Worm (Caenorhabditis elegans) whole organism, L1 larva: ENCODE data around the gene F20C5.11.

Experiments
- Y116A8C.19 ChIP-seq: sonication (generic microtip); optimal IDR thresholded peaks from 2 replicates; lab custom pipeline; 2016; ENCODE audit warnings: missing compliant biosample characterization, missing genetic modification characterization, borderline replicate concordance
- aly-2 ChIP-seq: fragments of 150-350 bp; optimal IDR thresholded peaks from 2 replicates; lab custom pipeline; 2014; ENCODE audit warnings: missing biosample characterization, missing genetic modification characterization
- ama-1 ChIP-seq: fragments of 150-350 bp; optimal IDR thresholded peaks from 2 replicates; lab custom pipeline; 2014
- blmp-1 ChIP-seq: fragments of 150-350 bp; optimal IDR thresholded peaks from 2 replicates; lab custom pipeline; 2014; ENCODE audit warnings: missing biosample characterization, missing genetic modification characterization
- ceh-8 ChIP-seq: fragments of 200-800 bp; sonication (Bioruptor generic); optimal IDR thresholded peaks from 2 replicates; lab custom pipeline; 2018; ENCODE audit warnings: mild to moderate bottlenecking, missing genetic modification characterization, moderate library complexity, missing compliant biosample characterization
- ceh-82 ChIP-seq, 3 experiments: fragments of 150-350 bp in 1 of 3; sonication (generic microtip) in 2 of 3; optimal IDR thresholded peaks; 2 replicates each; lab custom pipeline; 2014 to 2017; ENCODE audit warnings: missing biosample characterization in 3 of 3, missing genetic modification characterization in 3 of 3
- ceh-90 ChIP-seq: sonication (generic microtip); optimal IDR thresholded peaks from 2 replicates; lab custom pipeline; 2016; ENCODE audit warnings: missing genetic modification characterization, missing compliant biosample characterization
- dpl-1 ChIP-seq, 3 experiments: fragments of 150-350 bp in 2 of 3; sonication (generic microtip) in 1 of 3; optimal IDR thresholded peaks; 2 replicates each; lab custom pipeline; 2014 to 2017; ENCODE audit warnings: missing biosample characterization in 3 of 3, missing genetic modification characterization in 3 of 3, missing genetic modification reagents in 3 of 3
- efl-1 ChIP-seq, 4 experiments: fragments of 150-350 bp; optimal IDR thresholded peaks in 3 of 4; peaks in 1 of 4; 1 replicate in 1 of 4; 2 replicates in 3 of 4; lab custom pipeline; 2014; ENCODE audit warnings: missing biosample characterization in 2 of 4, missing genetic modification characterization in 2 of 4, missing genetic modification reagents in 2 of 4
- egl-27 ChIP-seq, 2 experiments: fragments of 150-350 bp in 1 of 2; sonication (generic microtip); optimal IDR thresholded peaks; 3 replicates each; lab custom pipeline; 2017 to 2018; ENCODE audit warnings: missing biosample characterization in 2 of 2, missing genetic modification characterization in 2 of 2, missing genetic modification reagents in 2 of 2
- elt-2 ChIP-seq: sonication (generic microtip); optimal IDR thresholded peaks from 2 replicates; lab custom pipeline; 2016; ENCODE audit warnings: missing genetic modification characterization, mild to moderate bottlenecking, inconsistent platforms, missing compliant biosample characterization, missing genetic modification reagents
- fkh-4 ChIP-seq: sonication (generic microtip); optimal IDR thresholded peaks from 2 replicates; lab custom pipeline; 2016; ENCODE audit warnings: missing compliant biosample characterization, missing genetic modification characterization, borderline replicate concordance
- hpl-2 ChIP-seq: fragments of 150-350 bp; optimal IDR thresholded peaks from 2 replicates; lab custom pipeline; 2014; ENCODE audit warnings: missing biosample characterization, missing genetic modification reagents, missing genetic modification characterization
- isw-1 ChIP-seq: fragments of 200-800 bp; sonication (Bioruptor generic); IDR thresholded peaks from 2 replicates; pipeline ENCODE4 v1.3.6; 2022; ENCODE audit warnings: missing genetic modification characterization, missing compliant biosample characterization
- jun-1 ChIP-seq: fragments of 150-350 bp; optimal IDR thresholded peaks from 2 replicates; lab custom pipeline; 2014; ENCODE audit warnings: missing biosample characterization, missing genetic modification reagents, missing genetic modification characterization
- lin-14 ChIP-seq: fragments of 200-800 bp; sonication (Bioruptor generic); optimal IDR thresholded peaks from 2 replicates; lab custom pipeline; 2018; ENCODE audit warnings: mild to moderate bottlenecking, missing genetic modification characterization, moderate library complexity, missing compliant biosample characterization
- lin-15B ChIP-seq: fragments of 150-350 bp; sonication (generic microtip); optimal IDR thresholded peaks from 3 replicates; lab custom pipeline; 2014; ENCODE audit warnings: missing biosample characterization, missing genetic modification characterization
- lin-35 ChIP-seq, 2 experiments: fragments of 150-350 bp; optimal IDR thresholded peaks; 2 replicates each; lab custom pipeline; 2014; ENCODE audit warnings: missing biosample characterization in 2 of 2, missing genetic modification characterization in 2 of 2, missing genetic modification reagents in 2 of 2
- lin-39 ChIP-seq: fragments of 150-350 bp; optimal IDR thresholded peaks from 2 replicates; lab custom pipeline; 2014; ENCODE audit warnings: missing biosample characterization, missing genetic modification reagents, missing genetic modification characterization
- lir-3 ChIP-seq: sonication (generic microtip); optimal IDR thresholded peaks from 2 replicates; lab custom pipeline; 2016; ENCODE audit warnings: mild to moderate bottlenecking, missing genetic modification characterization, moderate library complexity, missing compliant biosample characterization; ENCODE audit not compliant: poor library complexity
- lsy-2 ChIP-seq, 2 experiments: fragments of 150-350 bp; optimal IDR thresholded peaks; 2 replicates each; lab custom pipeline; 2014; ENCODE audit warnings: missing biosample characterization in 2 of 2, missing genetic modification characterization in 2 of 2
- mep-1 ChIP-seq: fragments of 150-350 bp; optimal IDR thresholded peaks from 2 replicates; lab custom pipeline; 2014; ENCODE audit warnings: missing biosample characterization, missing genetic modification characterization
- nhr-19 ChIP-seq: fragments of 200-800 bp; sonication (Bioruptor generic); conservative IDR thresholded peaks from 2 replicates; pipeline ENCODE4 v1.3.6; 2022; ENCODE audit warnings: missing genetic modification characterization, missing compliant biosample characterization
- nhr-237 ChIP-seq: fragments of 150-350 bp; optimal IDR thresholded peaks from 2 replicates; lab custom pipeline; 2014; ENCODE audit warnings: missing biosample characterization, missing genetic modification characterization
- nhr-28 ChIP-seq: fragments of 150-350 bp; optimal IDR thresholded peaks from 2 replicates; lab custom pipeline; 2014; ENCODE audit warnings: missing biosample characterization, missing genetic modification characterization
- nhr-71 ChIP-seq: sonication (generic microtip); optimal IDR thresholded peaks from 2 replicates; lab custom pipeline; 2016; ENCODE audit warnings: mild to moderate bottlenecking, missing genetic modification characterization, moderate library complexity, missing compliant biosample characterization
- nhr-85 ChIP-seq: sonication (generic microtip); peaks from one replicate; lab custom pipeline; 2016; ENCODE audit warnings: missing genetic modification characterization, inconsistent platforms, missing compliant biosample characterization
- nhr-90 ChIP-seq: sonication (generic microtip); optimal IDR thresholded peaks from 2 replicates; lab custom pipeline; 2016; ENCODE audit warnings: mild to moderate bottlenecking, missing genetic modification characterization, missing compliant biosample characterization; ENCODE audit not compliant: poor library complexity
- pag-3 ChIP-seq: sonication (generic microtip); optimal IDR thresholded peaks from 2 replicates; lab custom pipeline; 2017; ENCODE audit warnings: missing genetic modification characterization, mild to moderate bottlenecking, missing compliant biosample characterization, antibody characterized with exemption, borderline replicate concordance; ENCODE audit not compliant: insufficient read depth
- pqm-1 ChIP-seq: sonication (generic microtip); optimal IDR thresholded peaks from 3 replicates; lab custom pipeline; 2017; ENCODE audit warnings: missing biosample characterization, missing genetic modification characterization
- snu-23 ChIP-seq: sonication (generic microtip); optimal IDR thresholded peaks from 2 replicates; lab custom pipeline; 2016; ENCODE audit warnings: missing genetic modification characterization, missing compliant biosample characterization
- swsn-7 ChIP-seq: sonication (generic microtip); optimal IDR thresholded peaks from 2 replicates; lab custom pipeline; 2016; ENCODE audit warnings: missing genetic modification characterization, missing compliant biosample characterization
- tlp-1 ChIP-seq: fragments of 150-350 bp; optimal IDR thresholded peaks from 2 replicates; lab custom pipeline; 2014; ENCODE audit warnings: missing biosample characterization, missing genetic modification characterization
- unc-130 ChIP-seq: fragments of 150-350 bp; optimal IDR thresholded peaks from 2 replicates; lab custom pipeline; 2017; ENCODE audit warnings: missing biosample characterization, missing genetic modification characterization, inconsistent platforms
- unc-98 ChIP-seq: fragments of 200-800 bp; sonication (Bioruptor generic); IDR thresholded peaks from 2 replicates; pipeline ENCODE4 v1.3.6; 2022; ENCODE audit warnings: missing genetic modification characterization, missing compliant biosample characterization
- ztf-11 ChIP-seq, 2 experiments: sonication (generic microtip); optimal IDR thresholded peaks; 2 replicates each; lab custom pipeline; 2016 to 2017; ENCODE audit warnings: missing genetic modification characterization in 2 of 2, missing biosample characterization in 1 of 2, missing compliant biosample characterization in 1 of 2

The F20C5.11 gene

ce11 chrIV:8740952-8741438 is 20.8 kb downstream of the F20C5.11 start, which contains the start of gene F21D5.6:
Gene F21D5.6 (minus strand): TSS chrIV:8741388.
- TF ChIP-seq nhr-19 (GFP tag; lab: Robert Waterston, UW) (no peak), lir-3 (tag; lab: Kevin White, UChicago) (no peak), isw-1 (GFP tag; lab: Robert Waterston, UW) (no peak), ama-1 (lab: Kevin White, UChicago) (no peak), unc-130 (tag; lab: Kevin White, UChicago) (no peak), nhr-85 (no peak), mep-1 (no peak), dpl-1 (GFP tag; optimal IDR thresholded peaks at IDR 0.05; lab: Kevin White, UChicago) (no peak), jun-1 (tag; lab: Kevin White, UChicago) (no peak), pqm-1 (tag; lab: Kevin White, UChicago) (no peak), egl-27 (tag; optimal IDR thresholded peaks at IDR 0.05; lab: Kevin White, UChicago) (no peak), ztf-11 (tag; optimal IDR thresholded peaks at IDR 0.05; lab: Kevin White, UChicago) (no peak)
- TF ChIP-seq, all 84 proteins: peak for 0

ce11 chrIV:8739926-8740325 is 21.9 kb downstream of the F20C5.11 start, which contains the start of gene mrps-33:
Gene mrps-33 (minus strand): TSS chrIV:8740026.
- TF ChIP-seq pqm-1 (tag; lab: Kevin White, UChicago), result no peak
- TF ChIP-seq nhr-237 (tag; lab: Kevin White, UChicago), result no peak
- TF ChIP-seq unc-98 (GFP tag; lab: Robert Waterston, UW), result no peak
- no peak for TF ChIP-seq nhr-28
- no peak for TF ChIP-seq ceh-82 (tag; optimal IDR thresholded peaks at IDR 0.05; lab: Kevin White, UChicago)

DNA sequence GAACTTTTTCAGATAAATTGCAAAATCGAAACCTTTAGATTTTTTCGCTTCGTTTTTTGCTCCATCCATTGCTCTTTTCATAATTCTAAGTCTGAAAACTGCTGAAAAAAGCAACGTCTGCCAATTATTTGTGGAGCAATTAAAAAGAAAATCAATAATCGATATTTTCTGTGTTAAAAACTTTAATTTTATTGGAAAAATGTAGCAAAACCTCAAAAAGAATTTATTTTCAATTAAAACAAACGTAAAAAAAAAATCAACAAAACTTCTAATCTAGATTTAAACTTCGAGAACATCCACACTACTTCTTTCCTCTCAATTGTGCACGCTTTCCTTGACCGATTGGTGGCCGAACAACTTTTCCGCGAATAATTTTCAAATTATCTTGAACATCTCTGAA is 22.5 kb downstream of the F20C5.11 start, which contains the start of gene F21D5.5:
Gene F21D5.5, minus strand, starts transcription at position 101 of the 400 bp plus-strand sequence.
- TF ChIP-seq aly-2 (tag; lab: Kevin White, UChicago) (no peak), snu-23 (no peak)

DNA sequence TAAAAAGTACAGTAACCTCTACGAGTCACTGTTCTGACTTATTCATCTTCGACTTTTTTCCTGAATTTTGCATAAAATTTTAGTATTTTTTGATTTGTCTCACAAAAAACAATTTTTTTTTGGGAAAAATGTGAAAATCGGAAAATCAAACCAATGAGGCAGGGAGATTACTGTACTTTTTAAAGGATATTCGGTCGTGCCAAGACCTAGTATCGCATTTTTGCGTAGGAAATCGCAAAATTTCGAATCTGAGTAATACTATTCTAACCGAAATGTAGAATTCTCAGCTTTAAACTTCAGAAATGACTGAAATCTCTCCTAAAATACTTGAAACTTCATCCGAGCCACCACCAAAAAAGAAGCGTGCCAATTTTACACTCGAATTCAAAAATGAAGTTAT is 24.0 kb downstream of the F20C5.11 start, which contains the start of gene F21D5.4:
Gene F21D5.4, plus strand, starts transcription at position 301 of the 400 bp plus-strand sequence.
- TF ChIP-seq pag-3 (tag; lab: Kevin White, UChicago), result no peak
- TF ChIP-seq efl-1 (optimal IDR thresholded peaks at IDR 0.05; lab: Kevin White, UChicago), result no peak
- TF ChIP-seq efl-1 (GFP tag; optimal IDR thresholded peaks at IDR 0.05 in 1 of 2; lab: Kevin White, UChicago), result peak in 1 of 2 experiments; percentile 45
- TF ChIP-seq, all 84 proteins: peak for 1

DNA sequence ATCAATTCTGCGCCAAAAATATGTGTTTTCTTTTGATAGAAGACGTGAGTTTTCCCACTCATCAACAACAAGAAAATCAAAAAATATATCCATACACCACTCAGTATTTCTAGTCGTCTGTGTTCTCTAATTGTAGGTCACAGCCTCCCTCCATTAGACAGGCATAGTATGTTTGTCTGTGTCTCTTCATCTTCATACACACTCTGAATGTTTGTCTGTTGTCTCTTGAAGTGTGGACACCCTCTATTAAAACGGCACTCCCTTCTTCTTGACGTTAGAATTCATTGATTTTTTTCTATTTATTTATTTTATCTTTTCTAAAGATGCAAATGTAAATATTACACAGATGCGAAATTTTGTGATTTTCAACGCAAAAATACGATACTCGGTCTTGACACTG is 24.4 kb downstream of the F20C5.11 start:
- peak; percentile 17 to 21 for TF ChIP-seq lin-35 (GFP tag; optimal IDR thresholded peaks at IDR 0.05; lab: Kevin White, UChicago)
- TF ChIP-seq nhr-85, result peak; percentile 72
- TF ChIP-seq swsn-7 (tag; lab: Kevin White, UChicago), result peak; percentile 4
- TF ChIP-seq efl-1 (optimal IDR thresholded peaks at IDR 0.05; lab: Kevin White, UChicago), result peak; percentile 25 to 38
- TF ChIP-seq efl-1 (GFP tag; optimal IDR thresholded peaks at IDR 0.05 in 1 of 2; lab: Kevin White, UChicago), result no peak
- TF ChIP-seq tlp-1 (tag; lab: Kevin White, UChicago), result no peak
- TF ChIP-seq lsy-2 (tag; optimal IDR thresholded peaks at IDR 0.05; lab: Kevin White, UChicago), result peak in 1 of 2 experiments; percentile 31

- peak; percentile 93 for TF ChIP-seq elt-2 (tag; lab: Kevin White, UChicago)
- peak; percentile 43 for TF ChIP-seq pqm-1 (tag; lab: Kevin White, UChicago)
- no peak for TF ChIP-seq lin-15B (tag; lab: Kevin White, UChicago)
- peak; percentile 11 for TF ChIP-seq nhr-71
- TF ChIP-seq lin-35 (GFP tag; optimal IDR thresholded peaks at IDR 0.05; lab: Kevin White, UChicago), result peak in 1 of 2 experiments; percentile 42
Observed at ce11 chrIV:8730469-8730868, 31.3 kb downstream of the F20C5.11 start, which contains the start of gene F21D5.3. Gene F21D5.3 (plus strand): TSS chrIV:8730815.

DNA sequence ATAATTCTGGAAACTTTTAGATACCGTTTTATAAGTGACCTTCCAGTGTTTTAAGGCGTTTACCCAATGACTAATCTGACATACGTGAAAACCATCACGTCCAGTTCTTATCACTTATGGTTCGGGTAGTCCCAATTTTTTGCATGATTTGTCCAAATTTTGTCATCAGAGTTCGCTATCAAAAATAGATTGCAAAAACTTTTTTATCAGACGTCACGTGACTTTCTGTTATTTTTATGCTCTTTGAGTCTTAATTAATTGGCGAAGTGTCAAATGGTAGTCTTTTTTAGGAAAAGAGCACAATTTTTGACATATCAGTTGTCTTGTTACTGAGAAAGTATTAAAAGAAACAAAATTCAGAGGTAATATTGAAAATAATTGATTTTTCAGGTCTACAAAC is 32.2 kb downstream of the F20C5.11 start:
- TF ChIP-seq lin-35 (GFP tag; optimal IDR thresholded peaks at IDR 0.05; lab: Kevin White, UChicago) (peak in 1 of 2 experiments; percentile 0), pag-3 (tag; lab: Kevin White, UChicago) (no peak), ceh-90 (no peak), Y116A8C.19 (tag; lab: Kevin White, UChicago) (no peak), hpl-2 (GFP tag; lab: Kevin White, UChicago) (no peak), ceh-8 (GFP tag; lab: Kevin White, UChicago) (no peak), nhr-237 (tag; lab: Kevin White, UChicago) (no peak), lin-14 (no peak), aly-2 (tag; lab: Kevin White, UChicago) (no peak), fkh-4 (tag; lab: Kevin White, UChicago) (no peak), elt-2 (tag; lab: Kevin White, UChicago) (peak; percentile 86), nhr-90 (tag; lab: Kevin White, UChicago) (no peak), blmp-1 (tag; lab: Kevin White, UChicago) (no peak), lin-39 (tag; lab: Kevin White, UChicago) (no peak), ama-1 (lab: Kevin White, UChicago) (no peak)
- TF ChIP-seq, all 84 proteins: peak for 2
